Fruit fly (Drosophila melanogaster) whole organism, pupa: Measurements from ENCODE around the gene Vha13.

Source experiments
- CG10348 ChIP-seq: fragments of 200-800 bp; sonication (Bioruptor generic); IDR thresholded peaks from 2 replicates; pipeline ENCODE4 v1.3.6; 2022; ENCODE audit warnings: missing biosample characterization, missing genetic modification characterization
- CG12605 ChIP-seq: fragments of 200-800 bp; sonication (Bioruptor generic); IDR thresholded peaks from 2 replicates; pipeline ENCODE4 v1.3.6; 2022; ENCODE audit warnings: missing biosample characterization, missing genetic modification characterization
- CG13204 ChIP-seq: fragments of 200-800 bp; sonication (Bioruptor generic); optimal IDR thresholded peaks from 2 replicates; lab custom pipeline; 2018; ENCODE audit warnings: missing biosample characterization, mild to moderate bottlenecking, missing genetic modification characterization, moderate library complexity
- CG14655 ChIP-seq: fragments of 200-800 bp; sonication (Bioruptor generic); optimal IDR thresholded peaks from 3 replicates; lab custom pipeline; 2017; ENCODE audit warnings: mild to moderate bottlenecking, missing biosample characterization, missing genetic modification reagents, missing genetic modification characterization
- CG15710 ChIP-seq: fragments of 200-800 bp; sonication (Bioruptor generic); optimal IDR thresholded peaks from 2 replicates; lab custom pipeline; 2018; ENCODE audit warnings: missing biosample characterization, mild to moderate bottlenecking, missing genetic modification characterization, moderate library complexity
- CG17806 ChIP-seq: fragments of 200-800 bp; sonication (Bioruptor generic); optimal IDR thresholded peaks from 2 replicates; lab custom pipeline; 2018; ENCODE audit warnings: missing biosample characterization, mild to moderate bottlenecking, missing genetic modification characterization, moderate library complexity
- CG32121 ChIP-seq: fragments of 200-800 bp; sonication (Bioruptor generic); IDR thresholded peaks from 2 replicates; pipeline ENCODE4 v1.3.6; 2022; ENCODE audit warnings: missing biosample characterization, missing genetic modification characterization
- CG34367 ChIP-seq: fragments of 200-800 bp; sonication (Bioruptor generic); optimal IDR thresholded peaks from 2 replicates; lab custom pipeline; 2018; ENCODE audit warnings: missing biosample characterization, mild to moderate bottlenecking, missing genetic modification characterization
- CG4496 ChIP-seq: fragments of 200-800 bp; sonication (Bioruptor generic); IDR thresholded peaks from 3 replicates; pipeline ENCODE4 v1.3.6; 2022; ENCODE audit warnings: missing biosample characterization, missing genetic modification characterization
- CG8159 ChIP-seq: fragments of 200-800 bp; sonication (Bioruptor generic); optimal IDR thresholded peaks from 3 replicates; lab custom pipeline; 2018; ENCODE audit warnings: missing biosample characterization, mild to moderate bottlenecking, missing genetic modification characterization, moderate library complexity
- CG8301 ChIP-seq: fragments of 200-800 bp; sonication (Bioruptor generic); optimal IDR thresholded peaks from 2 replicates; lab custom pipeline; 2018; ENCODE audit warnings: missing biosample characterization, mild to moderate bottlenecking, missing genetic modification characterization
- CG9948 ChIP-seq: fragments of 200-800 bp; sonication (Bioruptor generic); optimal IDR thresholded peaks from 2 replicates; lab custom pipeline; 2018; ENCODE audit warnings: missing biosample characterization, mild to moderate bottlenecking, missing genetic modification characterization, moderate library complexity
- D1 ChIP-seq: fragments of 200-800 bp; sonication (Bioruptor generic); optimal IDR thresholded peaks from 2 replicates; lab custom pipeline; 2018; ENCODE audit warnings: missing biosample characterization, mild to moderate bottlenecking, missing genetic modification characterization, moderate library complexity
- EcR ChIP-seq: fragments of 200-800 bp; sonication (Bioruptor generic); optimal IDR thresholded peaks from 3 replicates; lab custom pipeline; 2019; ENCODE audit warnings: missing biosample characterization, missing genetic modification characterization, mild to moderate bottlenecking, moderate library complexity, missing genetic modification reagents
- Ets98B ChIP-seq: fragments of 200-800 bp; sonication (Bioruptor generic); IDR thresholded peaks from 2 replicates; pipeline ENCODE4 v1.3.6; 2022; ENCODE audit warnings: missing biosample characterization, missing genetic modification characterization
- Pif1A ChIP-seq: fragments of 200-800 bp; sonication (Bioruptor generic); optimal IDR thresholded peaks from 3 replicates; lab custom pipeline; 2016; ENCODE audit warnings: missing biosample characterization, missing genetic modification characterization
- Pif1B ChIP-seq: fragments of 200-800 bp; sonication (Bioruptor generic); optimal IDR thresholded peaks from 3 replicates; lab custom pipeline; 2016; ENCODE audit warnings: missing biosample characterization, missing genetic modification characterization
- Snoo ChIP-seq: fragments of 200-800 bp; sonication (Bioruptor generic); optimal IDR thresholded peaks from 3 replicates; lab custom pipeline; 2017; ENCODE audit warnings: missing biosample characterization, mild to moderate bottlenecking, missing genetic modification characterization, inconsistent platforms
- fd96Ca ChIP-seq: fragments of 200-800 bp; sonication (Bioruptor generic); IDR thresholded peaks from 3 replicates; pipeline ENCODE4 v1.3.6; 2022; ENCODE audit warnings: missing biosample characterization, missing genetic modification characterization
- gl ChIP-seq: fragments of 200-800 bp; sonication (Bioruptor generic); optimal IDR thresholded peaks from 2 replicates; lab custom pipeline; 2018; ENCODE audit warnings: missing biosample characterization, mild to moderate bottlenecking, missing genetic modification characterization
- rn ChIP-seq: fragments of 200-800 bp; sonication (Bioruptor generic); IDR thresholded peaks from 2 replicates; pipeline ENCODE4 v1.3.6; 2022; ENCODE audit warnings: missing biosample characterization, missing genetic modification characterization

The Vha13 gene

dm6 chr3R:19641058-19641457 lies 3.1 kb downstream of the Vha13 start:
- TF ChIP-seq CG12605 (GFP tag; lab: Robert Waterston, UW), result peak; percentile 30; the same call in 1 of the 2 replicates
- TF ChIP-seq CG15710 (tag; lab: Kevin White, UChicago), result no peak
- peak; percentile 17 for TF ChIP-seq CG13204 (GFP tag; lab: Kevin White, UChicago)
- TF ChIP-seq Snoo (tag; lab: Kevin White, UChicago), result no peak
- TF ChIP-seq CG32121, result peak; percentile 40; the same call in 1 of the 2 replicates
- TF ChIP-seq CG4496, result peak; percentile 75
- peak; percentile 77 for TF ChIP-seq EcR (GFP tag; lab: Kevin White, UChicago)

- TF ChIP-seq gl (no peak), rn (GFP tag; lab: Robert Waterston, UW) (no peak), CG14655 (no peak), CG12605 (GFP tag; lab: Robert Waterston, UW) (no peak), CG8301 (tag; lab: Kevin White, UChicago) (no peak), CG17806 (tag; lab: Kevin White, UChicago) (no peak), D1 (tag; lab: Kevin White, UChicago) (no peak), fd96Ca (GFP tag; lab: Robert Waterston, UW) (no peak), CG32121 (no peak), Pif1B (no peak)
These were observed 6.2 kb downstream of the Vha13 start for dm6 chr3R:19638004-19638403.

- TF ChIP-seq gl, result no peak
- TF ChIP-seq CG12605 (GFP tag; lab: Robert Waterston, UW), result no peak
- no peak for TF ChIP-seq Ets98B (GFP tag; lab: Robert Waterston, UW)
- no peak for TF ChIP-seq CG8301 (tag; lab: Kevin White, UChicago)
- TF ChIP-seq fd96Ca (GFP tag; lab: Robert Waterston, UW), result no peak
- TF ChIP-seq Pif1B, result no peak
These were observed 9.5 kb downstream of the Vha13 start, which contains the start of gene CG34138 for dm6 chr3R:19634649-19635048. TSS of gene CG34138 (plus strand) at chr3R:19634949.

dm6 chr3R:19632685-19633116 lies 11.5 kb downstream of the Vha13 start, which contains the start of gene CG6231:
TSS of gene CG6231 (minus strand) at chr3R:19632718.
- TF ChIP-seq CG32121 (0 out of 2 replicates have a peak, but pooled peaks have one; percentile 42), D1 (tag; lab: Kevin White, UChicago) (no peak), CG13204 (GFP tag; lab: Kevin White, UChicago) (peak; percentile 92)

dm6 chr3R:19627792-19628522 lies 16.2 kb downstream of the Vha13 start:
- no peak for TF ChIP-seq EcR (GFP tag; lab: Kevin White, UChicago)
- TF ChIP-seq CG8159 (tag; lab: Kevin White, UChicago), result peak; percentile 41
- TF ChIP-seq CG34367, result no peak
- TF ChIP-seq CG10348 (GFP tag; lab: Robert Waterston, UW), result no peak
- TF ChIP-seq CG17806 (tag; lab: Kevin White, UChicago), result peak; percentile 18
- TF ChIP-seq CG12605 (GFP tag; lab: Robert Waterston, UW), result no peak
- TF ChIP-seq Ets98B (GFP tag; lab: Robert Waterston, UW), result no peak
- peak; percentile 26 for TF ChIP-seq Pif1A
- TF ChIP-seq CG32121, result no peak
- TF ChIP-seq fd96Ca (GFP tag; lab: Robert Waterston, UW), result no peak
- TF ChIP-seq D1 (tag; lab: Kevin White, UChicago), result no peak
- no peak for TF ChIP-seq CG9948 (tag; lab: Kevin White, UChicago)
- no peak for TF ChIP-seq CG13204 (GFP tag; lab: Kevin White, UChicago)
- no peak for TF ChIP-seq gl
- no peak for TF ChIP-seq CG15710 (tag; lab: Kevin White, UChicago)
- TF ChIP-seq CG8301 (tag; lab: Kevin White, UChicago), result peak; percentile 68
- TF ChIP-seq Snoo (tag; lab: Kevin White, UChicago), result no peak
- TF ChIP-seq CG14655, result peak; percentile 78
- TF ChIP-seq Pif1B, result no peak
- no peak for TF ChIP-seq rn (GFP tag; lab: Robert Waterston, UW)

dm6 chr3R:19625300-19626230 lies 18.6 kb downstream of the Vha13 start:
- no peak for TF ChIP-seq CG4496
- peak; percentile 14 for TF ChIP-seq CG14655
- peak; percentile 33 for TF ChIP-seq EcR (GFP tag; lab: Kevin White, UChicago)
- TF ChIP-seq CG8159 (tag; lab: Kevin White, UChicago), result peak; percentile 8
